Worm (Caenorhabditis elegans) whole organism, mixed stage, embryonic: Measurements from ENCODE around the gene gtf-2E1.

Source experiments
- M03D4.4 ChIP-seq: sonication (generic microtip); optimal IDR thresholded peaks from 2 replicates; lab custom pipeline; 2017; ENCODE audit warnings: mild to moderate bottlenecking, missing genetic modification characterization, missing compliant biosample characterization
- elt-1 ChIP-seq: sonication (generic microtip); optimal IDR thresholded peaks from 2 replicates; lab custom pipeline; 2017; ENCODE audit warnings: missing genetic modification characterization, mild to moderate bottlenecking, missing compliant biosample characterization, antibody characterized with exemption, moderate library complexity, borderline replicate concordance; ENCODE audit not compliant: insufficient read depth
- flh-1 ChIP-seq: fragments of 200-800 bp; sonication (Bioruptor generic); optimal IDR thresholded peaks from 2 replicates; lab custom pipeline; 2018; ENCODE audit warnings: mild to moderate bottlenecking, missing genetic modification characterization, moderate library complexity, missing compliant biosample characterization
- nhr-12 ChIP-seq: fragments of 150-350 bp; optimal IDR thresholded peaks from 2 replicates; lab custom pipeline; 2014; ENCODE audit warnings: missing biosample characterization, missing genetic modification characterization
- ztf-11 ChIP-seq: fragments of 150-350 bp; optimal IDR thresholded peaks from 2 replicates; lab custom pipeline; 2014; ENCODE audit warnings: missing biosample characterization, missing genetic modification characterization

DNA sequence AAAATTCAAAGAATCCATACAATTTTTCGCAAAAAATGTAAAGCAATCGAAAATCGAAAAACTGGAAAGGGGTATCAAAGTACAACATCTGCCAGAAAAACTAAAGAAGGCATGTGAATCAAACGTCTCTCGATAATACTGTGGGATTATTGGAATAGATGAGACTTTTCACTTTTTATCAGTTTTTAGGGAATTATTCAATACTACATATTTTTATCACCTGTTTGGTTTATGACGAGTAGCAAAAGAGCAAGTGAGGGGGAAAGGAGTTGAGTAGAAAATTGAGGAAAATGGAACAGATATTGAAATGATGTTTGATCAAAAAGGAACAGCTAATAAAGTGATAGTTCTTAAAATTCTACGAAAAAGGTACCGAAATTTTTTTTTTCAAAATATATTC is 38.0 kb downstream of the gtf-2E1 start:
- TF ChIP-seq nhr-12 (tag; lab: Kevin White, UChicago) (no peak), elt-1 (no peak), flh-1 (no peak), ztf-11 (tag; lab: Kevin White, UChicago) (no peak), M03D4.4 (no peak)
